Fruit fly (Drosophila melanogaster) whole organism, adult: ENCODE measurements around the gene CG13083.

Source experiments
- CG12768 ChIP-seq: fragments of 200-800 bp; sonication (Bioruptor generic); optimal IDR thresholded peaks from 2 replicates; lab custom pipeline; 2017; ENCODE audit warnings: missing biosample characterization, missing genetic modification characterization, mild to moderate bottlenecking, moderate library complexity, missing genetic modification reagents
- CG33017 ChIP-seq: fragments of 200-800 bp; sonication (Bioruptor generic); optimal IDR thresholded peaks from 2 replicates; lab custom pipeline; 2018; ENCODE audit warnings: missing biosample characterization, mild to moderate bottlenecking, missing genetic modification characterization, moderate library complexity
- CG7045 ChIP-seq: fragments of 200-800 bp; sonication (Bioruptor generic); optimal IDR thresholded peaks from 2 replicates; lab custom pipeline; 2017; ENCODE audit warnings: missing biosample characterization, mild to moderate bottlenecking, missing genetic modification characterization
- kay ChIP-seq: fragments of 200-800 bp; sonication (Bioruptor generic); peaks from one replicate; lab custom pipeline; 2016; ENCODE audit warnings: missing biosample characterization, missing genetic modification characterization, borderline replicate concordance

dm6 chr2L:19497983-19498382, 10.7 kb downstream of the CG13083 start, which contains the start of gene Top3alpha:
- TF ChIP-seq CG7045 (GFP tag; lab: Kevin White, UChicago) (no peak), CG33017 (tag; lab: Kevin White, UChicago) (no peak), kay (GFP tag; lab: Kevin White, UChicago) (no peak), CG12768 (GFP tag; lab: Kevin White, UChicago) (no peak)
